Fruit fly (Drosophila melanogaster): ENCODE results near the gene mRpS14.

Gene mRpS14

DNA sequence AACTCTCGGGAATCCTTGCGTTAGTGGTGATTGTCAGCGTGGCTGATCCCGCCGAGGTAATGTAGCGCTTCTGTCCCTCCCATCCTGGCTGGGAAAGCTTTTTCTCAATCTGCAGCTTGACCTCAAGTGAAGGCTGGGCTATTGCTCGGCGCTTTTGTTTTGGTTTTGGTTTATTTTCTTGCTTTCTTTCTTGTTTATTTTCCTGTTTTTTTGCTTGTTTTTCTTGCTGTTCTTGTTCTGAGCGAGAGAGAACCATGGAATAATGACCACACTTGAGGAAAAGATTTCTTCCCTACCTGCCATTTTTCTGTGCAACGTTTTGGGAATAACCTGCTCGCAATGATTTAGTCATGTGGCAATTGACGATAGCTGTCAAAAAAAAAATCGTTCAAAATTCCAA is 5.0 kb upstream of the mRpS14 start:
- TF ChIP-seq HLH106 (tag; optimal IDR thresholded peaks at IDR 0.05): no peak
- no peak for TF ChIP-seq psq (GFP tag; optimal IDR thresholded peaks at IDR 0.05)
- no peak for TF ChIP-seq Rel (GFP tag; optimal IDR thresholded peaks at IDR 0.05)
- no peak for TF ChIP-seq Rel (tag; optimal IDR thresholded peaks at IDR 0.05)
- no peak for TF ChIP-seq pan (optimal IDR thresholded peaks at IDR 0.05)
- no peak for TF ChIP-seq Dif (GFP tag; optimal IDR thresholded peaks at IDR 0.05; ENCODE audit: partially characterized antibody)
- no peak for TF ChIP-seq foxo (GFP tag; optimal IDR thresholded peaks at IDR 0.05)
- TF ChIP-seq ey (GFP tag; optimal IDR thresholded peaks at IDR 0.05): no peak
- no peak for TF ChIP-seq Hr78 (GFP tag; optimal IDR thresholded peaks at IDR 0.05)
- TF ChIP-seq Hr83 (GFP tag; optimal IDR thresholded peaks at IDR 0.05; ENCODE audit: poor library complexity, severe bottlenecking): no peak
- TF ChIP-seq GATAd (GFP tag; optimal IDR thresholded peaks at IDR 0.05): no peak
- no peak for TF ChIP-seq dsf (GFP tag; optimal IDR thresholded peaks at IDR 0.05; ENCODE audit: borderline replicate concordance)
- TF ChIP-seq woc (GFP tag; optimal IDR thresholded peaks at IDR 0.05): no peak
- no peak for TF ChIP-seq Abd-B (GFP tag; optimal IDR thresholded peaks at IDR 0.05)
- no peak for TF ChIP-seq dmrt93B (GFP tag; optimal IDR thresholded peaks at IDR 0.05)
- TF ChIP-seq CrebA (GFP tag; optimal IDR thresholded peaks at IDR 0.05; ENCODE audit: borderline replicate concordance): no peak

- TF ChIP-seq Rel (GFP tag; optimal IDR thresholded peaks at IDR 0.05) (no peak), Rel (tag; optimal IDR thresholded peaks at IDR 0.05) (no peak), psq (GFP tag; optimal IDR thresholded peaks at IDR 0.05) (no peak), CG9705 (GFP tag; optimal IDR thresholded peaks at IDR 0.05) (no peak)
Measured at dm6 chrX:19480544-19481127, 598 bp upstream of the mRpS14 start.

DNA sequence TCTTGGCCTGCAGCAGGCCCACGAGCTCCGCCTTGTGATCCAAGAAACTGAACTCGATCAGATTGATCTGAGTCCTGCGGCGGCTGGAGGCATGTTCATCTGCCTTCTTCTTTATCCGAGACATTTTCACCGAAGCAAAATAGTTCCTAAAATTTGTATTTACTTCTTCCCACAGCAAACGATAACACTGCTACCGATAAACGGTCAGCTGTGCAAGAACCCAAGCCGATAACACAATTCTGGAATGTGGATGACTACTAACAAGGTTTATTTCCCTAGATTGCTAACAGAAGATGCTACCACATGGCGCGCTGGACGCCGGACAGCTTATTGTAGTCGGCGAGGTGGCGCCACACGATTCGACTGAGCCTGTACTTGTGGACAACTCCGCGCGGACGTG is 904 bp downstream of the mRpS14 start, which contains the start of gene CG32533:
TSS of gene CG32533 (minus strand) at position 278 of the 400 bp plus-strand sequence.
- no peak for TF ChIP-seq OdsH (GFP tag; optimal IDR thresholded peaks at IDR 0.05)
- TF ChIP-seq Myc (optimal IDR thresholded peaks at IDR 0.05): no peak
- TF ChIP-seq Dfd (GFP tag; optimal IDR thresholded peaks at IDR 0.05): no peak
- no peak for TF ChIP-seq pan (optimal IDR thresholded peaks at IDR 0.05)
- no peak for TF ChIP-seq Vsx2 (GFP tag; optimal IDR thresholded peaks at IDR 0.05; ENCODE audit: partially characterized antibody)
- no peak for TF ChIP-seq lola (GFP tag; optimal IDR thresholded peaks at IDR 0.05)
- TF ChIP-seq usp (GFP tag; optimal IDR thresholded peaks at IDR 0.05): no peak
- TF ChIP-seq Jra (GFP tag; optimal IDR thresholded peaks at IDR 0.05): no peak
- TF ChIP-seq Hr78 (GFP tag; optimal IDR thresholded peaks at IDR 0.05): no peak
- no peak for TF ChIP-seq dmrt93B (GFP tag; optimal IDR thresholded peaks at IDR 0.05)
- no peak for TF ChIP-seq br (GFP tag; optimal IDR thresholded peaks at IDR 0.05)
- no peak for TF ChIP-seq woc (GFP tag; optimal IDR thresholded peaks at IDR 0.05)
- no peak for TF ChIP-seq dl (GFP tag; optimal IDR thresholded peaks at IDR 0.05; ENCODE audit: insufficient read depth in 1 of 2, partially characterized antibody in 2 of 2)
- no peak for TF ChIP-seq ey (GFP tag; optimal IDR thresholded peaks at IDR 0.05)
- TF ChIP-seq GATAd (GFP tag; optimal IDR thresholded peaks at IDR 0.05): no peak

- TF ChIP-seq Sp1 (GFP tag; optimal IDR thresholded peaks at IDR 0.05) (no peak), dl (GFP tag; optimal IDR thresholded peaks at IDR 0.05; ENCODE audit: insufficient read depth in 1 of 2, partially characterized antibody in 2 of 2) (no peak), usp (GFP tag; optimal IDR thresholded peaks at IDR 0.05) (no peak), rgr (GFP tag; optimal IDR thresholded peaks at IDR 0.05) (no peak), CrebA (GFP tag; optimal IDR thresholded peaks at IDR 0.05; ENCODE audit: borderline replicate concordance) (no peak), woc (GFP tag; optimal IDR thresholded peaks at IDR 0.05) (no peak)
Measured at dm6 chrX:19474763-19475162, 5.3 kb downstream of the mRpS14 start, which contains the start of gene narya. narya (plus strand) TSS chrX:19475063.

- TF ChIP-seq foxo (GFP tag; optimal IDR thresholded peaks at IDR 0.05) (no peak), CG32264 (GFP tag; optimal IDR thresholded peaks at IDR 0.05) (no peak), Jra (GFP tag; optimal IDR thresholded peaks at IDR 0.05) (no peak), HLH106 (tag; optimal IDR thresholded peaks at IDR 0.05) (no peak), Hnf4 (GFP tag; optimal IDR thresholded peaks at IDR 0.05) (no peak), ey (GFP tag; optimal IDR thresholded peaks at IDR 0.05) (no peak), Rel (GFP tag; optimal IDR thresholded peaks at IDR 0.05) (no peak), Rel (tag; optimal IDR thresholded peaks at IDR 0.05) (no peak), OdsH (GFP tag; optimal IDR thresholded peaks at IDR 0.05) (no peak), GATAd (GFP tag; optimal IDR thresholded peaks at IDR 0.05) (no peak), pan (optimal IDR thresholded peaks at IDR 0.05) (no peak)
Measured at dm6 chrX:19461630-19462029, 18.4 kb downstream of the mRpS14 start.

Measured in whole organism, wandering third instar larva.